Worm (Caenorhabditis elegans): ENCODE results near the gene B0244.5.

B0244.5 gene

ce11 chrIII:5769726-5770235 lies 25.1 kb downstream of the B0244.5 start, which contains the start of gene cutl-23 (continued):
- TF ChIP-seq D2030.7 (GFP tag; IDR thresholded peaks at IDR 0.05) (peak; percentile 44; the same call in 1 of the 2 replicates), bed-2 (GFP tag; IDR thresholded peaks at IDR 0.05) (no peak), lsy-27 (tag; optimal IDR thresholded peaks at IDR 0.05; ENCODE audit: borderline replicate concordance, insufficient read depth) (no peak), ekl-4 (GFP tag; IDR thresholded peaks at IDR 0.05) (peak; percentile 66; the same call in 1 of the 2 replicates), unc-62 (GFP tag; optimal IDR thresholded peaks at IDR 0.05) (no peak), madf-6 (GFP tag; IDR thresholded peaks at IDR 0.05) (0 out of 2 replicates have a peak, but pooled peaks have one; percentile 27), madf-10 (tag; optimal IDR thresholded peaks at IDR 0.05) (peak; percentile 50), ceh-27 (GFP tag; optimal IDR thresholded peaks at IDR 0.05) (peak; percentile 13), F57C9.4 (tag; optimal IDR thresholded peaks at IDR 0.05) (no peak), C06A6.2 (GFP tag; conservative IDR thresholded peaks at IDR 0.05) (no peak), rpc-1 (optimal IDR thresholded peaks at IDR 0.05) (peak; percentile 89), rpc-1 (tag; optimal IDR thresholded peaks at IDR 0.05) (peak; percentile 88), bed-1 (GFP tag; IDR thresholded peaks at IDR 0.05) (no peak), ets-4 (GFP tag; optimal IDR thresholded peaks at IDR 0.05) (no peak), dox-1 (GFP tag; IDR thresholded peaks at IDR 0.05) (peak; percentile 64; the same call in 1 of the 2 replicates), C17E4.6 (GFP tag; IDR thresholded peaks at IDR 0.05) (no peak), pbrm-1 (GFP tag; IDR thresholded peaks at IDR 0.05) (peak; percentile 59; the same call in 1 of the 2 replicates), dpff-1 (tag; optimal IDR thresholded peaks at IDR 0.05) (no peak), snpc-1.1 (tag; optimal IDR thresholded peaks at IDR 0.05; ENCODE audit: insufficient read depth) (no peak), madf-3 (GFP tag; IDR thresholded peaks at IDR 0.05) (0 out of 2 replicates have a peak, but pooled peaks have one; percentile 57), dpl-1 (GFP tag; optimal IDR thresholded peaks at IDR 0.05) (no peak), F23B12.7 (tag; optimal IDR thresholded peaks at IDR 0.05; ENCODE audit: insufficient read depth) (peak; percentile 18), let-526 (GFP tag; IDR thresholded peaks at IDR 0.05) (no peak), ama-1 (optimal IDR thresholded peaks at IDR 0.05) (no peak), ama-1 (GFP tag; optimal IDR thresholded peaks at IDR 0.05) (peak; percentile 61 to 74), Y79H2A.3 (GFP tag; conservative IDR thresholded peaks at IDR 0.05) (no peak), egl-44 (GFP tag; IDR thresholded peaks at IDR 0.05) (no peak), pha-4 (tag; optimal IDR thresholded peaks at IDR 0.05) (no peak), egl-18 (GFP tag; IDR thresholded peaks at IDR 0.05) (no peak), T26A5.8 (tag; optimal IDR thresholded peaks at IDR 0.05) (no peak), nhr-179 (tag; optimal IDR thresholded peaks at IDR 0.05) (peak; percentile 20), ceh-91 (GFP tag; IDR thresholded peaks at IDR 0.05) (no peak), ccch-3 (GFP tag; optimal IDR thresholded peaks at IDR 0.05) (no peak), gei-17 (GFP tag; optimal IDR thresholded peaks at IDR 0.05) (no peak), hmg-1.2 (GFP tag; IDR thresholded peaks at IDR 0.05) (peak; percentile 67), let-607 (tag; optimal IDR thresholded peaks at IDR 0.05) (peak in 1 of 2 experiments; percentile 3), mel-28 (tag; optimal IDR thresholded peaks at IDR 0.05; ENCODE audit: borderline replicate concordance) (no peak), F49E8.2 (tag; optimal IDR thresholded peaks at IDR 0.05; ENCODE audit: insufficient read depth) (no peak), Y95B8A.8 (GFP tag; IDR thresholded peaks at IDR 0.05) (no peak), snpc-4 (GFP tag; optimal IDR thresholded peaks at IDR 0.05) (no peak), snpc-4 (tag; optimal IDR thresholded peaks at IDR 0.05) (peak in 2 of 4 experiments; percentile 16 to 37), egrh-3 (GFP tag; IDR thresholded peaks at IDR 0.05) (peak; percentile 47; the same call in 1 of the 2 replicates), him-1 (tag; optimal IDR thresholded peaks at IDR 0.05) (peak; percentile 94), lin-54 (GFP tag; optimal IDR thresholded peaks at IDR 0.05) (peak; percentile 53), F22D6.2 (tag; optimal IDR thresholded peaks at IDR 0.05) (no peak), B0261.1 (tag; optimal IDR thresholded peaks at IDR 0.05) (peak; percentile 87), B0019.2 (GFP tag; conservative IDR thresholded peaks at IDR 0.05) (no peak), repo-1 (tag; optimal IDR thresholded peaks at IDR 0.05) (no peak)

Data from whole organism, young adult.